Fruit fly (Drosophila melanogaster) whole organism, embryonic: ENCODE measurements around the gene CG8051.

Experiments
- CG11723 ChIP-seq: fragments of 200-800 bp; sonication (Bioruptor generic); optimal IDR thresholded peaks from 2 replicates; lab custom pipeline; 2017; ENCODE audit warnings: missing biosample characterization, mild to moderate bottlenecking, missing genetic modification characterization
- CG17612 ChIP-seq: fragments of 200-800 bp; sonication (Bioruptor generic); IDR thresholded peaks from 2 replicates; pipeline ENCODE4 v1.3.6; 2022; ENCODE audit warnings: missing biosample characterization, missing genetic modification characterization
- CG31388 ChIP-seq: fragments of 200-800 bp; sonication (Bioruptor generic); optimal IDR thresholded peaks from 2 replicates; lab custom pipeline; 2016; ENCODE audit warnings: missing biosample characterization, missing genetic modification characterization
- CG31441 ChIP-seq: fragments of 200-800 bp; sonication (Bioruptor generic); IDR thresholded peaks from 2 replicates; pipeline ENCODE4 v1.3.6; 2022; ENCODE audit warnings: missing biosample characterization, missing genetic modification characterization
- CG4424 ChIP-seq: fragments of 200-800 bp; sonication (Bioruptor generic); optimal IDR thresholded peaks from 3 replicates; lab custom pipeline; 2016; ENCODE audit warnings: missing biosample characterization, missing genetic modification characterization
- Gug ChIP-seq: fragments of 200-800 bp; sonication (Bioruptor generic); IDR thresholded peaks from 4 replicates; pipeline ENCODE4 v1.3.6; 2022; ENCODE audit warnings: missing biosample characterization, missing genetic modification characterization

- TF ChIP-seq Gug (peak; percentile 28; the same call in 1 of the 4 replicates), CG4424 (peak; percentile 1), CG11723 (GFP tag; lab: Kevin White, UChicago) (no peak), CG31441 (GFP tag; lab: Robert Waterston, UW) (peak; percentile 38; the same call in 1 of the 2 replicates), CG17612 (GFP tag; lab: Robert Waterston, UW) (no peak), CG31388 (no peak)
Observed at dm6 chrX:19281271-19281670, 26.5 kb downstream of the CG8051 start.
